Fruit fly (Drosophila melanogaster) whole organism, embryonic: ENCODE measurements around the gene CG31683.

Source experiments
- ATbp ChIP-seq: fragments of 200-800 bp; sonication (Bioruptor generic); optimal IDR thresholded peaks from 2 replicates; lab custom pipeline; 2017; ENCODE audit warnings: missing biosample characterization, mild to moderate bottlenecking, missing genetic modification characterization, missing genetic modification reagents
- Blimp-1 ChIP-seq: fragments of 200-800 bp; sonication (Bioruptor generic); optimal IDR thresholded peaks from 3 replicates; lab custom pipeline; 2018; ENCODE audit warnings: missing biosample characterization, missing genetic modification characterization, mild to moderate bottlenecking, moderate library complexity, missing genetic modification reagents
- CG14014 ChIP-seq: fragments of 200-800 bp; sonication (Bioruptor generic); IDR thresholded peaks from 2 replicates; pipeline ENCODE4 v1.3.6; 2022; ENCODE audit warnings: missing biosample characterization, missing genetic modification characterization
- CG15073 ChIP-seq: fragments of 200-800 bp; sonication (Bioruptor generic); optimal IDR thresholded peaks from 2 replicates; lab custom pipeline; 2016; ENCODE audit warnings: missing biosample characterization, missing genetic modification characterization
- CG16863 ChIP-seq: fragments of 200-800 bp; sonication (Bioruptor generic); optimal IDR thresholded peaks from 3 replicates; lab custom pipeline; 2016; ENCODE audit warnings: missing biosample characterization, missing genetic modification characterization
- CG18011 ChIP-seq: fragments of 200-800 bp; sonication (Bioruptor generic); optimal IDR thresholded peaks from 2 replicates; lab custom pipeline; 2017; ENCODE audit warnings: missing biosample characterization, missing genetic modification characterization, mild to moderate bottlenecking, moderate library complexity, missing genotype
- CG18619 ChIP-seq: fragments of 200-800 bp; sonication (Bioruptor generic); optimal IDR thresholded peaks from 3 replicates; lab custom pipeline; 2017; ENCODE audit warnings: missing biosample characterization, mild to moderate bottlenecking, missing genetic modification characterization
- CG2678 ChIP-seq: fragments of 200-800 bp; sonication (Bioruptor generic); optimal IDR thresholded peaks from 3 replicates; lab custom pipeline; 2019; ENCODE audit warnings: missing biosample characterization, mild to moderate bottlenecking, missing genetic modification characterization, moderate library complexity
- CG2889 ChIP-seq: fragments of 200-800 bp; sonication (Bioruptor generic); IDR thresholded peaks from 3 replicates; pipeline ENCODE4 v1.3.6; 2022; ENCODE audit warnings: missing biosample characterization, missing genetic modification characterization
- CG30020 ChIP-seq: fragments of 200-800 bp; optimal IDR thresholded peaks from 2 replicates; lab custom pipeline; 2019; ENCODE audit warnings: missing biosample characterization, mild to moderate bottlenecking, missing genetic modification characterization, moderate library complexity
- CG3163 ChIP-seq: fragments of 200-800 bp; sonication (Bioruptor generic); optimal IDR thresholded peaks from 3 replicates; lab custom pipeline; 2016; ENCODE audit warnings: missing biosample characterization, missing genetic modification characterization
- CG3407 ChIP-seq: fragments of 200-800 bp; sonication (Bioruptor generic); optimal IDR thresholded peaks from 2 replicates; lab custom pipeline; 2018; ENCODE audit warnings: missing biosample characterization, mild to moderate bottlenecking, missing genetic modification characterization
- CG34224 ChIP-seq: fragments of 200-800 bp; sonication (Bioruptor generic); IDR thresholded peaks from 3 replicates; pipeline ENCODE4 v1.3.6; 2022; ENCODE audit warnings: missing biosample characterization, missing genetic modification characterization; ENCODE audit not compliant: partially characterized antibody
- CG4360 ChIP-seq: fragments of 200-800 bp; sonication (Bioruptor generic); IDR thresholded peaks from 2 replicates; pipeline ENCODE4 v1.3.6; 2022; ENCODE audit warnings: missing biosample characterization, missing genetic modification characterization
- CG4730 ChIP-seq: fragments of 200-800 bp; sonication (Bioruptor generic); IDR thresholded peaks from 2 replicates; pipeline ENCODE4 v1.3.6; 2022; ENCODE audit warnings: missing biosample characterization, missing genetic modification characterization
- CG6175 ChIP-seq: fragments of 200-800 bp; sonication (Bioruptor generic); IDR thresholded peaks from 3 replicates; pipeline ENCODE4 v1.3.6; 2022; ENCODE audit warnings: missing biosample characterization, missing genetic modification characterization
- CG6791 ChIP-seq: fragments of 200-800 bp; sonication (Bioruptor generic); IDR thresholded peaks from 3 replicates; pipeline ENCODE4 v1.3.6; 2022; ENCODE audit warnings: missing biosample characterization, missing genetic modification characterization; ENCODE audit not compliant: partially characterized antibody
- CG7786 ChIP-seq: fragments of 200-800 bp; sonication (Bioruptor generic); optimal IDR thresholded peaks from 2 replicates; lab custom pipeline; 2016; ENCODE audit warnings: missing biosample characterization, missing genetic modification characterization
- CG8478 ChIP-seq: fragments of >200 bp; optimal IDR thresholded peaks from 2 replicates; lab custom pipeline; 2018
- CG9215 ChIP-seq: fragments of 200-800 bp; sonication (Bioruptor generic); IDR thresholded peaks from 2 replicates; pipeline ENCODE4 v1.3.6; 2022; ENCODE audit warnings: missing biosample characterization, missing genetic modification characterization
- CG9876 ChIP-seq: fragments of 200-800 bp; sonication (Bioruptor generic); optimal IDR thresholded peaks from 2 replicates; lab custom pipeline; 2016; ENCODE audit warnings: missing biosample characterization, missing genetic modification characterization
- CHES-1-like ChIP-seq: fragments of 200-800 bp; sonication (Bioruptor generic); optimal IDR thresholded peaks from 2 replicates; lab custom pipeline; 2016; ENCODE audit warnings: missing biosample characterization, missing genetic modification characterization
- Dbx ChIP-seq: fragments of 200-800 bp; sonication (Bioruptor generic); IDR thresholded peaks from 3 replicates; pipeline ENCODE4 v1.3.6; 2022; ENCODE audit warnings: missing biosample characterization, missing genetic modification characterization
- Gsc ChIP-seq: fragments of 200-800 bp; sonication (Bioruptor generic); IDR thresholded peaks from 2 replicates; pipeline ENCODE4 v1.3.6; 2022; ENCODE audit warnings: missing biosample characterization, missing genetic modification characterization
- Myb ChIP-seq: fragments of 200-800 bp; sonication (Bioruptor generic); optimal IDR thresholded peaks from 2 replicates; lab custom pipeline; 2016; ENCODE audit warnings: missing biosample characterization, missing genetic modification characterization
- Optix ChIP-seq: fragments of 200-800 bp; sonication (Bioruptor generic); IDR thresholded peaks from 3 replicates; pipeline ENCODE4 v1.3.6; 2022; ENCODE audit warnings: missing biosample characterization, missing genetic modification characterization
- PHDP ChIP-seq: fragments of 200-800 bp; sonication (Bioruptor generic); optimal IDR thresholded peaks from 3 replicates; lab custom pipeline; 2018; ENCODE audit warnings: missing biosample characterization, mild to moderate bottlenecking, missing genetic modification characterization, moderate library complexity
- Ssrp ChIP-seq: fragments of 200-800 bp; sonication (Bioruptor generic); optimal IDR thresholded peaks from 2 replicates; lab custom pipeline; 2018; ENCODE audit warnings: missing biosample characterization, mild to moderate bottlenecking, missing genetic modification characterization, moderate library complexity
- Tbp ChIP-seq: fragments of >200 bp; optimal IDR thresholded peaks from 2 replicates; lab custom pipeline; 2018; ENCODE audit warnings: missing biosample characterization, missing genetic modification characterization
- bigmax ChIP-seq: fragments of 200-800 bp; sonication (Bioruptor generic); optimal IDR thresholded peaks from 2 replicates; lab custom pipeline; 2018; ENCODE audit warnings: missing biosample characterization, mild to moderate bottlenecking, missing genetic modification characterization
- bowl ChIP-seq: fragments of 200-800 bp; sonication (Bioruptor generic); IDR thresholded peaks from 2 replicates; pipeline ENCODE4 v1.3.6; 2022; ENCODE audit warnings: missing biosample characterization, missing genetic modification characterization
- bsh ChIP-seq, 2 experiments: fragments of 200-800 bp; sonication (Bioruptor generic); optimal IDR thresholded peaks; 2 replicates each; lab custom pipeline; 2017 to 2018; ENCODE audit warnings: mild to moderate bottlenecking in 2 of 2, missing biosample characterization in 2 of 2, missing genetic modification characterization in 2 of 2, moderate library complexity in 1 of 2
- ci ChIP-seq: fragments of 200-800 bp; sonication (Bioruptor generic); IDR thresholded peaks from 3 replicates; pipeline ENCODE4 v1.3.6; 2022; ENCODE audit warnings: missing biosample characterization, missing genetic modification characterization
- fru ChIP-seq: fragments of >200 bp; optimal IDR thresholded peaks from 2 replicates; lab custom pipeline; 2017
- ftz-f1 ChIP-seq: fragments of 200-800 bp; sonication (Bioruptor generic); optimal IDR thresholded peaks from 2 replicates; lab custom pipeline; 2016; ENCODE audit warnings: missing biosample characterization, missing genetic modification characterization
- grn ChIP-seq: fragments of 200-800 bp; sonication (Bioruptor generic); optimal IDR thresholded peaks from 3 replicates; lab custom pipeline; 2017; ENCODE audit warnings: missing biosample characterization, missing genetic modification characterization
- hkb ChIP-seq, 2 experiments: fragments of 200-800 bp in 1 of 2; fragments of >200 bp in 1 of 2; sonication (Bioruptor generic) in 1 of 2; IDR thresholded peaks in 1 of 2; optimal IDR thresholded peaks in 1 of 2; 2 replicates each; pipeline versions ENCODE4 v1.3.6 to Lab custom; 2017 to 2022; ENCODE audit warnings: missing biosample characterization in 1 of 2, missing genetic modification characterization in 1 of 2
- hth ChIP-seq: fragments of >200 bp; optimal IDR thresholded peaks from 2 replicates; lab custom pipeline; 2017; ENCODE audit warnings: inconsistent platforms
- jing ChIP-seq: fragments of 200-800 bp; sonication (Bioruptor generic); optimal IDR thresholded peaks from 2 replicates; lab custom pipeline; 2018; ENCODE audit warnings: missing biosample characterization, mild to moderate bottlenecking, missing genetic modification characterization
- jumu ChIP-seq: fragments of 200-800 bp; sonication (Bioruptor generic); optimal IDR thresholded peaks from 3 replicates; lab custom pipeline; 2016; ENCODE audit warnings: missing biosample characterization, missing genetic modification characterization
- kay ChIP-seq: fragments of 200-800 bp; sonication (Bioruptor generic); optimal IDR thresholded peaks from 2 replicates; lab custom pipeline; 2016; ENCODE audit warnings: missing biosample characterization, missing genetic modification characterization
- nau ChIP-seq: fragments of 200-800 bp; sonication (Bioruptor generic); optimal IDR thresholded peaks from 3 replicates; lab custom pipeline; 2017; ENCODE audit warnings: missing biosample characterization, mild to moderate bottlenecking, missing genetic modification characterization, missing genetic modification reagents
- nom ChIP-seq: fragments of 200-800 bp; sonication (Bioruptor generic); optimal IDR thresholded peaks from 2 replicates; lab custom pipeline; 2017; ENCODE audit warnings: missing biosample characterization, missing genetic modification characterization, mild to moderate bottlenecking, moderate library complexity, missing genetic modification reagents
- otp ChIP-seq: fragments of 200-800 bp; sonication (Bioruptor generic); IDR thresholded peaks from 3 replicates; pipeline ENCODE4, ENCODE4 v1.3.6; 2022; ENCODE audit warnings: missing biosample characterization, missing genetic modification characterization
- pnt ChIP-seq: fragments of 200-800 bp; sonication (Bioruptor generic); optimal IDR thresholded peaks from 3 replicates; lab custom pipeline; 2016; ENCODE audit warnings: missing biosample characterization, missing genetic modification characterization
- pros ChIP-seq: fragments of 200-800 bp; sonication (Bioruptor generic); optimal IDR thresholded peaks from 3 replicates; lab custom pipeline; 2019; ENCODE audit warnings: missing biosample characterization, mild to moderate bottlenecking, missing genetic modification characterization, moderate library complexity
- slp2 ChIP-seq: fragments of 200-800 bp; sonication (Bioruptor generic); optimal IDR thresholded peaks from 2 replicates; lab custom pipeline; 2016; ENCODE audit warnings: missing biosample characterization, missing genetic modification characterization
- sqz ChIP-seq: fragments of 200-800 bp; sonication (Bioruptor generic); optimal IDR thresholded peaks from 3 replicates; lab custom pipeline; 2018; ENCODE audit warnings: missing biosample characterization, mild to moderate bottlenecking, missing genetic modification characterization
- stwl ChIP-seq: fragments of 200-800 bp; sonication (Bioruptor generic); optimal IDR thresholded peaks from 3 replicates; lab custom pipeline; 2018; ENCODE audit warnings: missing biosample characterization, mild to moderate bottlenecking, missing genetic modification characterization, moderate library complexity
- tio ChIP-seq: fragments of 200-800 bp; sonication (Bioruptor generic); optimal IDR thresholded peaks from 2 replicates; lab custom pipeline; 2017; ENCODE audit warnings: missing biosample characterization, missing genetic modification characterization, inconsistent platforms
- tna ChIP-seq: fragments of 200-800 bp; sonication (Bioruptor generic); IDR thresholded peaks from 2 replicates; pipeline ENCODE4 v1.3.6; 2022; ENCODE audit warnings: missing biosample characterization, missing genetic modification characterization; ENCODE audit not compliant: partially characterized antibody

CG31683 gene

DNA sequence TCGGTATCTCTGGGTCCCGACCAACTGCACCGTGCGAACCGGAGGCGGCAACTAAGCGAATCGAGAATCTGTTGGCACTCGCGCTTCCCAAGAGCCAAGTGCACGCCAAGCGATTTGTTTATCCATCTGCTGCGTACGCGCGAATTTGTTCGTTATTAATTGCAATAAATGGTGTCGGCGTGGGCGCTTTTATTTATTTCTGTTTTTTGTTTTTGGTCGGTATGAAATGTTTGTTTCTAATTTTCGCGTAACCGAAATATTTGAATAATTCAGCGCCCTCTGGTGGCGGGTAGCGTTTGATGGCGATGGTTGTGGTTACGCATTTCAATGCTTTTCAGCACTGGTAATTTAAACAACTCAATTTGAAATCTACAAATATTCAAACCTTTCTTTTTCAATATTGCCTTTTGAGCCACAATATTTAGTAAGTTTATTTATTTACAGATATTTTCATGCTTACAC, 35.0 kb downstream of the CG31683 start, which contains the start of gene CG10947 (continued):
- TF ChIP-seq pros (GFP tag; lab: Kevin White, UChicago) (no peak), Gsc (GFP tag; lab: Robert Waterston, UW) (no peak), PHDP (tag; lab: Kevin White, UChicago) (peak; percentile 69), tna (no peak), CG8478 (no peak), CG2678 (tag; lab: Kevin White, UChicago) (peak; percentile 29), jumu (GFP tag; lab: Kevin White, UChicago) (peak; percentile 48), CG9215 (GFP tag; lab: Robert Waterston, UW) (no peak), CG15073 (GFP tag; lab: Kevin White, UChicago) (no peak), slp2 (GFP tag; lab: Kevin White, UChicago) (peak; percentile 68), CG18619 (GFP tag; lab: Kevin White, UChicago) (peak; percentile 61), nau (GFP tag; lab: Kevin White, UChicago) (peak; percentile 47), CG2889 (0 out of 3 replicates have a peak, but pooled peaks have one; percentile 4), Tbp (GFP tag; lab: Kevin White, UChicago) (no peak), CG34224 (peak; percentile 60), tio (GFP tag; lab: Kevin White, UChicago) (no peak), bowl (GFP tag; lab: Robert Waterston, UW) (no peak), hkb (optimal IDR thresholded peaks at IDR 0.05; lab: Kevin White, UChicago) (no peak), hkb (GFP tag; IDR thresholded peaks at IDR 0.05; lab: Robert Waterston, UW) (peak; percentile 60; the same call in 1 of the 2 replicates), hth (lab: Kevin White, UChicago) (no peak), CHES-1-like (GFP tag; lab: Kevin White, UChicago) (peak; percentile 61), jing (no peak), Blimp-1 (GFP tag; lab: Kevin White, UChicago) (peak; percentile 14), pnt (GFP tag; lab: Kevin White, UChicago) (peak; percentile 19), kay (GFP tag; lab: Kevin White, UChicago) (no peak), nom (GFP tag; lab: Kevin White, UChicago) (no peak), Ssrp (peak; percentile 33), bigmax (GFP tag; lab: Kevin White, UChicago) (peak; percentile 10), Optix (GFP tag; lab: Robert Waterston, UW) (no peak), CG16863 (GFP tag; lab: Kevin White, UChicago) (peak; percentile 67), ATbp (GFP tag; lab: Kevin White, UChicago) (peak; percentile 36), CG30020 (no peak), CG4730 (no peak), Dbx (GFP tag; lab: Robert Waterston, UW) (peak; percentile 78; the same call in 2 of the 3 replicates), otp (GFP tag; lab: Robert Waterston, UW) (peak; percentile 75; the same call in 2 of the 3 replicates), CG18011 (GFP tag; lab: Kevin White, UChicago) (peak; percentile 68), ci (GFP tag; lab: Robert Waterston, UW) (peak; percentile 90), CG6175 (no peak), CG3407 (GFP tag; lab: Kevin White, UChicago) (peak; percentile 59), CG4360 (GFP tag; lab: Robert Waterston, UW) (no peak), fru (lab: Kevin White, UChicago) (no peak), CG14014 (peak; percentile 60; the same call in 1 of the 2 replicates), sqz (GFP tag; lab: Kevin White, UChicago) (peak; percentile 15), grn (GFP tag; lab: Kevin White, UChicago) (no peak), CG7786 (GFP tag; lab: Kevin White, UChicago) (peak; percentile 63), CG9876 (GFP tag; lab: Kevin White, UChicago) (peak; percentile 50), CG6791 (GFP tag; lab: Robert Waterston, UW) (peak; percentile 70; the same call in 2 of the 3 replicates), ftz-f1 (GFP tag; lab: Kevin White, UChicago) (peak; percentile 11), bsh (GFP tag; optimal IDR thresholded peaks at IDR 0.05; lab: Kevin White, UChicago) (peak in 1 of 2 experiments; percentile 62), Myb (GFP tag; lab: Kevin White, UChicago) (peak; percentile 99), CG3163 (GFP tag; lab: Kevin White, UChicago) (peak; percentile 51), stwl (tag; lab: Kevin White, UChicago) (peak; percentile 87)
